Fruit fly (Drosophila melanogaster) whole organism, embryonic: ENCODE measurements around the gene Or22b.

Experiments
- CG14014 ChIP-seq: fragments of 200-800 bp; sonication (Bioruptor generic); IDR thresholded peaks from 2 replicates; pipeline ENCODE4 v1.3.6; 2022; ENCODE audit warnings: missing biosample characterization, missing genetic modification characterization
- CG2199 ChIP-seq: fragments of 200-800 bp; sonication (Bioruptor generic); IDR thresholded peaks from 3 replicates; pipeline ENCODE4 v1.3.6; 2022; ENCODE audit warnings: missing biosample characterization, missing genetic modification characterization
- CG32532 ChIP-seq: fragments of 200-800 bp; sonication (Bioruptor generic); IDR thresholded peaks from 2 replicates; pipeline ENCODE4 v1.3.6; 2022; ENCODE audit warnings: missing biosample characterization, missing genetic modification characterization
- CG5245 ChIP-seq: fragments of 200-800 bp; sonication (Bioruptor generic); optimal IDR thresholded peaks from 3 replicates; lab custom pipeline; 2016; ENCODE audit warnings: missing biosample characterization, missing genetic modification characterization
- CG8478 ChIP-seq: fragments of >200 bp; optimal IDR thresholded peaks from 2 replicates; lab custom pipeline; 2018
- CkIIα-i1 ChIP-seq: fragments of 200-800 bp; sonication (Bioruptor generic); IDR thresholded peaks from 2 replicates; pipeline ENCODE4 v1.3.6; 2022; ENCODE audit warnings: missing biosample characterization, missing genetic modification characterization
- Dref ChIP-seq: fragments of 200-800 bp; sonication (Bioruptor generic); IDR thresholded peaks from 2 replicates; pipeline ENCODE4 v1.3.6; 2022; ENCODE audit warnings: missing biosample characterization, missing genetic modification characterization
- Hr51 ChIP-seq, 2 experiments: fragments of 200-800 bp; sonication (Bioruptor generic); optimal IDR thresholded peaks; 2 replicates in 1 of 2; 3 replicates in 1 of 2; lab custom pipeline; 2016 to 2018; ENCODE audit warnings: missing biosample characterization in 2 of 2, missing genetic modification characterization in 2 of 2, mild to moderate bottlenecking in 1 of 2, moderate library complexity in 1 of 2
- Hr78 ChIP-seq, 2 experiments: fragments of 200-800 bp in 1 of 2; fragments of >200 bp in 1 of 2; sonication (Bioruptor generic) in 1 of 2; optimal IDR thresholded peaks; 2 replicates each; lab custom pipeline; 2017 to 2019; ENCODE audit warnings: missing biosample characterization in 2 of 2, missing genetic modification characterization in 2 of 2, mild to moderate bottlenecking in 1 of 2, moderate library complexity in 1 of 2
- Opbp ChIP-seq: fragments of 200-800 bp; sonication (Bioruptor generic); IDR thresholded peaks from 3 replicates; pipeline ENCODE4 v1.3.6; 2022; ENCODE audit warnings: missing biosample characterization, missing genetic modification characterization; ENCODE audit not compliant: partially characterized antibody
- ab ChIP-seq: fragments of 200-800 bp; sonication (Bioruptor generic); optimal IDR thresholded peaks from 2 replicates; lab custom pipeline; 2016; ENCODE audit warnings: missing biosample characterization, missing genetic modification characterization
- gsb-n ChIP-seq: fragments of 200-800 bp; sonication (Bioruptor generic); optimal IDR thresholded peaks from 3 replicates; lab custom pipeline; 2018; ENCODE audit warnings: missing biosample characterization, mild to moderate bottlenecking, missing genetic modification characterization
- lmd ChIP-seq: fragments of 200-800 bp; sonication (Bioruptor generic); IDR thresholded peaks from 2 replicates; pipeline ENCODE4 v1.3.6; 2022; ENCODE audit warnings: missing biosample characterization, missing genetic modification characterization
- pb ChIP-seq: fragments of 200-800 bp; sonication (Bioruptor generic); optimal IDR thresholded peaks from 3 replicates; lab custom pipeline; 2016; ENCODE audit warnings: missing biosample characterization, missing genetic modification characterization
- slbo ChIP-seq: fragments of 200-800 bp; sonication (Bioruptor generic); IDR thresholded peaks from 2 replicates; pipeline ENCODE4 v1.3.6; 2022; ENCODE audit warnings: missing biosample characterization, missing genetic modification characterization
- slp2 ChIP-seq: fragments of 200-800 bp; sonication (Bioruptor generic); optimal IDR thresholded peaks from 2 replicates; lab custom pipeline; 2016; ENCODE audit warnings: missing biosample characterization, missing genetic modification characterization
- sr ChIP-seq: fragments of 200-800 bp; sonication (Bioruptor generic); IDR thresholded peaks from 3 replicates; pipeline ENCODE4 v1.3.6; 2022; ENCODE audit warnings: missing biosample characterization, missing genetic modification characterization

Gene Or22b

DNA sequence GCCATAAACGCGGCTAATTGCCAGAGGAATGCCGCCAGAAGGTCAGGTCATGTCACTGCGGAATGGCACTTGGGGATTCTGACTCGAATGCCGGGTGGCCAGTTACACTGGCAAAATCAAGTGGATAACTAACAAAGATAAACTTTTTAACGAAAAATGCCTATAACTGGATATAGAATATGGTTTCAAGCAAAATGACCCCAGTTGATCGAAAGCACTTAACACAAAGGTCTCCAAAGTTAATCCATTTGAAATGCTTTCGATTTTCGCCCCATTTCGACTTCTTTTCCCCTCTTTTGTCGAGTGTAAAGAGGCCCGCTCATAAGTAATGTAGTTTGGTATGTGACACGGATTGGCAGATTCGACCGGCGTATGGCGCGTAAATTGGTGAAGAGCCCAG is 46.1 kb downstream of the Or22b start (continued):
- TF ChIP-seq slbo (GFP tag; lab: Robert Waterston, UW) (0 out of 2 replicates have a peak, but pooled peaks have one; percentile 10), Hr78 (GFP tag; optimal IDR thresholded peaks at IDR 0.05; lab: Kevin White, UChicago) (no peak), CkIIα-i1 (no peak), slp2 (GFP tag; lab: Kevin White, UChicago) (no peak), sr (GFP tag; lab: Robert Waterston, UW) (no peak), Opbp (GFP tag; lab: Robert Waterston, UW) (no peak), CG32532 (GFP tag; lab: Robert Waterston, UW) (peak; percentile 11; the same call in 1 of the 2 replicates), CG5245 (GFP tag; lab: Kevin White, UChicago) (no peak), CG2199 (no peak), gsb-n (tag; lab: Kevin White, UChicago) (peak; percentile 19), ab (GFP tag; lab: Kevin White, UChicago) (no peak), lmd (GFP tag; lab: Robert Waterston, UW) (no peak), Dref (no peak), CG8478 (lab: Kevin White, UChicago) (no peak), pb (GFP tag; lab: Kevin White, UChicago) (no peak), Hr51 (GFP tag; optimal IDR thresholded peaks at IDR 0.05; lab: Kevin White, UChicago) (peak in 1 of 2 experiments; percentile 36), CG14014 (no peak)
